Worm (Caenorhabditis elegans): ENCODE data around the gene Y80D4G.2.

Gene Y80D4G.2

ce11 chrIII:7553693-7554226, 40.6 kb downstream of the Y80D4G.2 start:
- no peak for TF ChIP-seq ceh-22 (tag; optimal IDR thresholded peaks at IDR 0.05)
- peak; percentile 22 for TF ChIP-seq unc-55 (GFP tag; optimal IDR thresholded peaks at IDR 0.05)

- TF ChIP-seq odd-2 (tag; optimal IDR thresholded peaks at IDR 0.05) (no peak), pha-4 (tag; optimal IDR thresholded peaks at IDR 0.05) (no peak), sox-4 (tag; optimal IDR thresholded peaks at IDR 0.05) (no peak), ceh-6 (GFP tag; optimal IDR thresholded peaks at IDR 0.05) (no peak), ceh-18 (tag; optimal IDR thresholded peaks at IDR 0.05) (no peak), npax-4 (tag; optimal IDR thresholded peaks at IDR 0.05) (no peak), ceh-45 (GFP tag; IDR thresholded peaks at IDR 0.05) (no peak), unc-55 (GFP tag; optimal IDR thresholded peaks at IDR 0.05) (no peak), ceh-9 (tag; optimal IDR thresholded peaks at IDR 0.05) (no peak), ahr-1 (tag; optimal IDR thresholded peaks at IDR 0.05) (no peak), hlh-15 (tag; optimal IDR thresholded peaks at IDR 0.05) (no peak), pax-1 (tag; optimal IDR thresholded peaks at IDR 0.05) (no peak), fkh-10 (GFP tag; optimal IDR thresholded peaks at IDR 0.05) (no peak), pros-1 (tag; optimal IDR thresholded peaks at IDR 0.05) (no peak), unc-86 (tag; optimal IDR thresholded peaks at IDR 0.05) (no peak), che-1 (tag; optimal IDR thresholded peaks at IDR 0.05) (no peak), ceh-24 (tag; optimal IDR thresholded peaks at IDR 0.05) (no peak), tbx-7 (tag; optimal IDR thresholded peaks at IDR 0.05) (no peak)
Observed at ce11 chrIII:7552859-7553258, 41.5 kb downstream of the Y80D4G.2 start.

ce11 chrIII:7550979-7551378, 43.4 kb downstream of the Y80D4G.2 start:
- TF ChIP-seq ets-4 (tag; optimal IDR thresholded peaks at IDR 0.05) (no peak), pha-4 (tag; optimal IDR thresholded peaks at IDR 0.05) (no peak), ceh-34 (tag; optimal IDR thresholded peaks at IDR 0.05) (no peak), F13H6.1 (tag; optimal IDR thresholded peaks at IDR 0.05) (no peak), tbx-7 (tag; optimal IDR thresholded peaks at IDR 0.05) (no peak)

- TF ChIP-seq nfya-1 (tag; optimal IDR thresholded peaks at IDR 0.05) (no peak), ceh-22 (tag; optimal IDR thresholded peaks at IDR 0.05) (no peak), ceh-24 (tag; optimal IDR thresholded peaks at IDR 0.05) (no peak), unc-55 (GFP tag; optimal IDR thresholded peaks at IDR 0.05) (peak; percentile 86)
Observed at ce11 chrIII:7548963-7549362, 45.4 kb downstream of the Y80D4G.2 start.

ce11 chrIII:7545189-7545588, 49.2 kb downstream of the Y80D4G.2 start:
- TF ChIP-seq ztf-16 (tag; optimal IDR thresholded peaks at IDR 0.05) (no peak), rnt-1 (tag; optimal IDR thresholded peaks at IDR 0.05) (peak; percentile 20), pha-4 (tag; optimal IDR thresholded peaks at IDR 0.05) (no peak), nfya-1 (tag; optimal IDR thresholded peaks at IDR 0.05) (peak; percentile 18), ceh-19 (GFP tag; optimal IDR thresholded peaks at IDR 0.05) (no peak), unc-55 (GFP tag; optimal IDR thresholded peaks at IDR 0.05) (peak; percentile 33)

ce11 chrIII:7544211-7544610, 50.2 kb downstream of the Y80D4G.2 start:
- TF ChIP-seq pag-3 (tag; optimal IDR thresholded peaks at IDR 0.05; ENCODE audit: borderline replicate concordance) = no peak
- peak; percentile 80 for TF ChIP-seq unc-55 (GFP tag; optimal IDR thresholded peaks at IDR 0.05)
- TF ChIP-seq ceh-18 (tag; optimal IDR thresholded peaks at IDR 0.05) = peak; percentile 6
- no peak for TF ChIP-seq ama-1 (optimal IDR thresholded peaks at IDR 0.05)

Data from whole organism, late embryonic.